Worm (Caenorhabditis elegans): ENCODE results near the gene cpg-18.
A peak's percentile ranks its signal among the peaks of the same experiment; 100 is the strongest.

cpg-18 gene

DNA sequence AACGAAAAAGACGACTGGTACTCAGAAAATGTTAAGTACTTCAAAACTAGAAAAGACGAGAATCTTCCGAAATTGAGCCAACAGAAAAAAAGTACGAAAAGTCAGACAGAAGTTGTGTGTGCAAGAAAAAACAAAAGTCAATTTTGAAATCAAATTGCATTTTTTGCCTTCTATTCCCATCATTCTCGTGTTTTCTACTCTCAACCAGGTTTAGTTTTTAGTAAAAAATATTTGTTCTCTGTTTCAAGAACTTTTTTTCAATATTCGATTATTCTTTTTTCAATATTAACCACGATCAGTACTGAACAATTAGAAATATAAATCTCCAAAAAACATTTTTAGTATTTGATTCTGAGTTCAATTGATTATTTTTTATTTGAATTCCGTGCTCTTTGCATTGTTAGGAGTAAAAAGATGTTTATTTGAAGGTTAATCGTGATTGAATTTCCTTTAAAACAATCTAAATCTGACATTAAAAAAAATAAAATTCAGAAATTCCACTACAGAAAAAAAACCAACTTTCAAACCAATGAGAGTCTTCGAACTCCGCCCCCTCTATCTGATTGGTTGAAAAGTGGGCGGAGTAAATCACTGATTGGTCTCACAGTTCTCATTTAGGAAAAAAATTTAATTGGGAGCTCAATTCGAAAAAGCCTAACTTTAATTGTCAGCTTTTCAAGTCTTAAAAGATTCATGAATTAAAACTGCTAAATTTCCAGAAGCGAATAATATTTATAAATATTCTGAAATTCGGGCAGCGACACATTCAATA is 19.3 kb upstream of the cpg-18 start (continued):
- TF ChIP-seq spr-3 (GFP tag; optimal IDR thresholded peaks at IDR 0.05) (no peak), rbr-2 (tag; optimal IDR thresholded peaks at IDR 0.05) (no peak), nhr-77 (tag; optimal IDR thresholded peaks at IDR 0.05) (no peak), ceh-32 (tag; optimal IDR thresholded peaks at IDR 0.05; ENCODE audit: poor library complexity) (no peak)

DNA sequence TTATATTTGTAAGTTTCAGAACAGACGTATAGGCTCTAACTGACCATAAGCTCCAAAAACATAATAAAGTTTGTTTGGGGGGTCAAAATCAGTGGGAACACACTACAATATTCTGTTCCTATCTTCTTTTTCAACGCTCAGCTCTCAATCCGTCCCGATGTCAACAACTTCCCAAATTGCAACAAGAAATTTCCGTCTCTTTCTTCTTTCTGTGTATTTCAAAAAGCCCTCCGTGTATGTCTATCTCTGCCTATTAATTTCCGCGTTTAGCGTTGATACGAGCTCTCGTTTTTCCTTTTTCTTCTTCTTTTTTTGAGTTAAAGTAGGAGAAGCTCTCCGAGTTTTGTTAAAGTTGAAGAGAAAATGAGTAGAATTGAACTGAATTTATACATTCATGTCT is 11.2 kb upstream of the cpg-18 start:
- TF ChIP-seq egl-27 (tag; optimal IDR thresholded peaks at IDR 0.05): no peak
- no peak for TF ChIP-seq duxl-1 (tag; optimal IDR thresholded peaks at IDR 0.05; ENCODE audit: poor library complexity)
- no peak for TF ChIP-seq F37D6.2 (tag; optimal IDR thresholded peaks at IDR 0.05)
- peak; percentile 65 for TF ChIP-seq fkh-10 (GFP tag; optimal IDR thresholded peaks at IDR 0.05)

DNA sequence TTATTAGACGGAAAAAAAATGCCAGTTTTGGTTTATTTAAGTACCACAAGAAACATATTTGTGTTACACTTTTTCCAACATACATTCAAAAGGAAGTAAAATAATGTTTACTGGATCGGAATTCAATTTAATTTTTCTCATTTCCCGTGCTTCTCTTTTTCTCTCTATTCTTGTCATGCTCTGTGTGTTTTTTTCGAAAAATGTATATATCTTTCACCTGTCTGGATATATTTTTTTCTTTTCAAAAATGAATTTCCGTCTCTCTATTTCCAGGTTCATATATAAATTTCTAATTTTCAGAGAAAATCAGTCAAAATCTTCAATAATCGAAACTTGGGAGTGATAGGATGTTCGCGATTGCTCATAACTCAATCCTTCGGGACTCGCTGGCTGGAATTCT is 9.5 kb upstream of the cpg-18 start, which contains the start of gene H35B03.1:
H35B03.1 (plus strand) TSS at position 301 of the 400 bp plus-strand sequence.
- TF ChIP-seq snpc-1.2 (GFP tag; IDR thresholded peaks at IDR 0.05) (no peak), madf-9 (GFP tag; conservative IDR thresholded peaks at IDR 0.05) (no peak), nhr-41 (GFP tag; IDR thresholded peaks at IDR 0.05) (no peak), egl-27 (tag; optimal IDR thresholded peaks at IDR 0.05) (no peak), mes-2 (tag; optimal IDR thresholded peaks at IDR 0.05; ENCODE audit: poor library complexity, severe bottlenecking) (no peak), lin-1 (GFP tag; IDR thresholded peaks at IDR 0.05) (no peak)

DNA sequence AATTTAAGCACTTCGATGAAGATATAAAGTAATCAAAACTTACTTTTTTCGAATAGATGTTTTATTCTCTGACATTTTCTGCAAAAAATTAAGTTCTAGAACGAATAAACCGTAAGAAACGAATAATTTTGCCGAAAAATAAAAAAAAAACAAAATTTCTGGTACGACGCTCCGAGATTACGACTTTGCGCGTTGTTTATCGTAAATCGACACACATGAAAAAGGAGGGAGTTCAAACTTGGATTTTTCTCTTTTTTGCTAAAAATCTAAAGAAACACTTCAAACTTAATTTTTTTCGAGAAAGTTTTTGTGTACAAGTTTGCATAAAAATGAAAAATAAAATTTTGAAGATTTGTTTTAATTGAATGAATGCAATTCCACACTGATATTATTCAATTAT is 3.2 kb upstream of the cpg-18 start, which contains the start of gene H35B03.2:
H35B03.2 (minus strand) TSS at position 78 of the 400 bp plus-strand sequence.
- TF ChIP-seq rbr-2 (tag; optimal IDR thresholded peaks at IDR 0.05): peak; percentile 27
- TF ChIP-seq zag-1 (tag; optimal IDR thresholded peaks at IDR 0.05): no peak
- TF ChIP-seq F44E2.7 (GFP tag; IDR thresholded peaks at IDR 0.05): no peak
- TF ChIP-seq lsy-2 (tag; optimal IDR thresholded peaks at IDR 0.05): peak in 1 of 2 experiments; percentile 29
- no peak for TF ChIP-seq F49E8.2 (tag; optimal IDR thresholded peaks at IDR 0.05; ENCODE audit: borderline replicate concordance)
- peak; percentile 31 for TF ChIP-seq dve-1 (tag; optimal IDR thresholded peaks at IDR 0.05; ENCODE audit: insufficient read depth)
- TF ChIP-seq hif-1 (tag; optimal IDR thresholded peaks at IDR 0.05): peak in 1 of 2 experiments; percentile 6
- no peak for TF ChIP-seq ZK337.2 (GFP tag; IDR thresholded peaks at IDR 0.05)
- peak; percentile 89 for TF ChIP-seq aha-1 (tag)
- TF ChIP-seq snpc-4 (tag; optimal IDR thresholded peaks at IDR 0.05): no peak
- TF ChIP-seq lin-29 (GFP tag; IDR thresholded peaks at IDR 0.05): no peak
- TF ChIP-seq R02D3.7 (tag; optimal IDR thresholded peaks at IDR 0.05): peak; percentile 92
- TF ChIP-seq vab-7 (GFP tag; IDR thresholded peaks at IDR 0.05): no peak
- no peak for TF ChIP-seq unc-39 (tag; optimal IDR thresholded peaks at IDR 0.05)
- TF ChIP-seq ceh-32 (tag; optimal IDR thresholded peaks at IDR 0.05; ENCODE audit: poor library complexity): no peak
- TF ChIP-seq T20F7.1 (GFP tag; optimal IDR thresholded peaks at IDR 0.05): peak; percentile 99
- TF ChIP-seq nhr-6 (tag; optimal IDR thresholded peaks at IDR 0.05): peak; percentile 26
- peak; percentile 99 for TF ChIP-seq Y48G9A.11 (GFP tag; IDR thresholded peaks at IDR 0.05)
- peak; percentile 79 for TF ChIP-seq snpc-1.2 (GFP tag; IDR thresholded peaks at IDR 0.05)
- TF ChIP-seq hlh-11 (tag; optimal IDR thresholded peaks at IDR 0.05): no peak
- TF ChIP-seq dpl-1 (GFP tag; optimal IDR thresholded peaks at IDR 0.05): peak; percentile 97

DNA sequence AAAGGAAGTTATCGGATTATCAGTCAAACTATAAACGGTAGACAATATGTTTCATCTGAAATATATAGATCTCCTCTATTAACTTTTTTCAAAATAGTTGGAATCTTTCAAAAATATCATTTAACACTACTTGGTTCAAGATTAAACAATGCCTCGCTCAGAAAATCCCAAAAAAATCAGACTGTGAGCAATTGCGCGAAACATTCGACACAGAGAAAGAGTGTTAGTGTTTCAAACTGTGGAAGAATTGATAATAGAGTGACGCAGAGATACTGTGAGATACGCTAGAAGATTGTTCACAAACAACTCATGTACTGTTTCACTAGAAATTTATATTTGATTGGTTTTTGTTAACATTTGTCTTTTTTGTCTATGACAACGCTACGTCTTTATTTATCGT is 6.2 kb downstream of the cpg-18 start, which contains the start of gene chil-11:
chil-11 (plus strand) TSS at position 301 of the 400 bp plus-strand sequence.
- TF ChIP-seq nhr-28 (tag; optimal IDR thresholded peaks at IDR 0.05) (no peak), lir-3 (tag; optimal IDR thresholded peaks at IDR 0.05) (no peak)
